Worm (Caenorhabditis elegans): ENCODE data around the gene pcp-1.

DNA sequence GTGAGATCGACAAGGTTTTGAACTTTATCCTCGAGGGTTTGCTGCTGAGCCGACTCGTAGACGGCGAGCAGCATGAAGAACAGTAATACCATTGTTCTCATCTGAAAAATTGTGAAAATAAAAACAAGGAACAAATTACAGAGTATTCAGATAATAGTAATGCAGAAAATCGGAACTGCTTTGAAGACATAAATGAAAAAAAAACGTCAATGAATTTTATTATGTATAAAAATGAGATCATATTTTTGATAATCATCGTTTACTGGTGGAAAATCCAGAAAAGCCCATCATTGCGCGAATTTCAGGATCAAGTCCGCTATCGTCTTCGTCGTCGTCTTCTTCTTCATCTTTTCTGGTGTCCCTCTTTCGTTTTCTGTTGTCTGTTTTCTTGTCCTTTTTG lies 10.3 kb downstream of the pcp-1 start, which contains the start of gene ZK686.3:
- TF ChIP-seq mep-1 (tag; optimal IDR thresholded peaks at IDR 0.05) (no peak), ztf-11 (tag; optimal IDR thresholded peaks at IDR 0.05) (no peak), vab-7 (GFP tag; IDR thresholded peaks at IDR 0.05) (no peak), R02D3.7 (tag; optimal IDR thresholded peaks at IDR 0.05) (no peak), aly-2 (tag; optimal IDR thresholded peaks at IDR 0.05) (no peak), nhr-10 (tag; optimal IDR thresholded peaks at IDR 0.05) (no peak), ceh-82 (tag; optimal IDR thresholded peaks at IDR 0.05) (no peak)

All from whole organism, L4 larva.